Fruit fly (Drosophila melanogaster) whole organism, wandering third instar larva: ENCODE measurements around the gene St2.

ENCODE experiments used
- CG9705 ChIP-seq: fragments of 200-800 bp; sonication (Bioruptor generic); optimal IDR thresholded peaks from 2 replicates; lab custom pipeline; 2018; ENCODE audit warnings: missing biosample characterization, mild to moderate bottlenecking, missing genetic modification characterization
- Dfd ChIP-seq: fragments of >200 bp; optimal IDR thresholded peaks from 2 replicates; lab custom pipeline; 2017; ENCODE audit warnings: missing biosample characterization, missing genetic modification characterization
- Hr78 ChIP-seq: fragments of >200 bp; optimal IDR thresholded peaks from 2 replicates; lab custom pipeline; 2017; ENCODE audit warnings: missing biosample characterization, missing genetic modification characterization
- Myc ChIP-seq: fragments of >200 bp; optimal IDR thresholded peaks from 2 replicates; lab custom pipeline; 2017
- br ChIP-seq: fragments of 200-800 bp; sonication (Bioruptor generic); optimal IDR thresholded peaks from 2 replicates; lab custom pipeline; 2016; ENCODE audit warnings: missing biosample characterization, missing genetic modification characterization
- h ChIP-seq: fragments of 200-800 bp; sonication (Bioruptor generic); optimal IDR thresholded peaks from 3 replicates; lab custom pipeline; 2016; ENCODE audit warnings: missing biosample characterization, mild to moderate bottlenecking, missing genetic modification characterization
- jim ChIP-seq: fragments of 175-275, 200-325 bp; sonication (Bioruptor generic); optimal IDR thresholded peaks from 2 replicates; lab custom pipeline; 2016; ENCODE audit warnings: missing biosample characterization, mild to moderate bottlenecking, missing genetic modification characterization
- lola ChIP-seq: fragments of >200 bp; optimal IDR thresholded peaks from 2 replicates; lab custom pipeline; 2017; ENCODE audit warnings: missing biosample characterization, missing genetic modification characterization
- pan ChIP-seq: fragments of >200 bp; optimal IDR thresholded peaks from 2 replicates; lab custom pipeline; 2017
- psq ChIP-seq: fragments of 200-800 bp; sonication (Bioruptor generic); optimal IDR thresholded peaks from 3 replicates; lab custom pipeline; 2017; ENCODE audit warnings: missing biosample characterization, mild to moderate bottlenecking, missing genetic modification characterization, moderate library complexity
- sage ChIP-seq: fragments of 200-800 bp; sonication (Bioruptor generic); optimal IDR thresholded peaks from 2 replicates; lab custom pipeline; 2016; ENCODE audit warnings: missing biosample characterization, mild to moderate bottlenecking, missing genetic modification characterization
- usp ChIP-seq: fragments of >200 bp; optimal IDR thresholded peaks from 2 replicates; lab custom pipeline; 2017; ENCODE audit warnings: missing biosample characterization, missing genetic modification characterization

DNA sequence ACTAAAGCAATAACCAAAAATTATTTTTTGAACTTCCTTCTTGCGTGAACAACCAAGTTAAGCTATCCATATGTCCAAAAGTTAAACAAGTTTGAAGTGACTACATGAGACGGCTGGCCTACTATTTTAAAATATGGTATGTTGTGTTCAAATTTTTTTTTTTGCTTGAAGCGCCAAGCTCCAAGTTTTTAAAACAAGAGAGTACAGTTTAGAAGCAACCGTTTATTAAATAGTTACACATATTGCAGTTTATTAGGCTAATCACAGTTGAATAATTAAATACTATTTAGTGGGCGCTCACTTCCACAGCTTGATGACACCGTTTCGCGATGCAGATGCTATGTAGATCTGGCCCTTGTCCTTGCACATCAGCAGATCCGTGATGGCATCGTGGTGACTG is 11.1 kb upstream of the St2 start, which contains the start of gene D1:
- TF ChIP-seq br (GFP tag; lab: Kevin White, UChicago) (no peak), sage (no peak), usp (GFP tag; lab: Kevin White, UChicago) (no peak), lola (GFP tag; lab: Kevin White, UChicago) (no peak), psq (GFP tag; lab: Kevin White, UChicago) (no peak), Dfd (GFP tag; lab: Kevin White, UChicago) (no peak), pan (lab: Kevin White, UChicago) (no peak), h (GFP tag; lab: Kevin White, UChicago) (no peak), jim (GFP tag; lab: Kevin White, UChicago) (no peak), Myc (lab: Kevin White, UChicago) (no peak), Hr78 (GFP tag; lab: Kevin White, UChicago) (no peak), CG9705 (GFP tag; lab: Kevin White, UChicago) (no peak)
